Worm (Caenorhabditis elegans) whole organism, early embryonic: ENCODE data around the gene nipi-3.

Source experiments
- F13C5.2 ChIP-seq: sonication (generic microtip); optimal IDR thresholded peaks from 2 replicates; lab custom pipeline; 2017; ENCODE audit warnings: mild to moderate bottlenecking, missing genetic modification characterization, inconsistent platforms, missing compliant biosample characterization
- aly-1 ChIP-seq: sonication (generic microtip); optimal IDR thresholded peaks from 2 replicates; lab custom pipeline; 2016; ENCODE audit warnings: missing genetic modification characterization, missing compliant biosample characterization
- ama-1 ChIP-seq: fragments of 150-350 bp; optimal IDR thresholded peaks from 2 replicates; lab custom pipeline; 2014
- ceh-36 ChIP-seq: sonication (generic microtip); optimal IDR thresholded peaks from 2 replicates; lab custom pipeline; 2016; ENCODE audit warnings: missing genetic modification characterization, inconsistent platforms, missing compliant biosample characterization
- ets-7 ChIP-seq: sonication (generic microtip); optimal IDR thresholded peaks from 2 replicates; lab custom pipeline; 2016; ENCODE audit warnings: missing genotype, missing genetic modification characterization, missing compliant biosample characterization
- flt-1 ChIP-seq: fragments of 200-800 bp; sonication (Bioruptor generic); IDR thresholded peaks from 2 replicates; pipeline ENCODE4 v1.3.6; 2022; ENCODE audit warnings: missing genetic modification characterization, missing compliant biosample characterization
- hmbx-1 ChIP-seq: sonication (generic microtip); optimal IDR thresholded peaks from 2 replicates; lab custom pipeline; 2016; ENCODE audit warnings: mild to moderate bottlenecking, missing genetic modification characterization, missing compliant biosample characterization
- hmg-4 ChIP-seq: fragments of 200-800 bp; sonication (Bioruptor generic); optimal IDR thresholded peaks from 2 replicates; lab custom pipeline; 2018; ENCODE audit warnings: mild to moderate bottlenecking, missing genetic modification characterization, missing compliant biosample characterization
- scrt-1 ChIP-seq: fragments of 200-800 bp; sonication (Bioruptor generic); IDR thresholded peaks from 2 replicates; pipeline ENCODE4 v1.3.6; 2022; ENCODE audit warnings: missing genetic modification characterization, missing compliant biosample characterization
- tbx-37 ChIP-seq: fragments of 200-800 bp; sonication (Bioruptor generic); conservative IDR thresholded peaks from 2 replicates; pipeline ENCODE4 v1.3.6; 2022; ENCODE audit warnings: missing genetic modification reagents, missing genetic modification characterization, missing compliant biosample characterization

DNA sequence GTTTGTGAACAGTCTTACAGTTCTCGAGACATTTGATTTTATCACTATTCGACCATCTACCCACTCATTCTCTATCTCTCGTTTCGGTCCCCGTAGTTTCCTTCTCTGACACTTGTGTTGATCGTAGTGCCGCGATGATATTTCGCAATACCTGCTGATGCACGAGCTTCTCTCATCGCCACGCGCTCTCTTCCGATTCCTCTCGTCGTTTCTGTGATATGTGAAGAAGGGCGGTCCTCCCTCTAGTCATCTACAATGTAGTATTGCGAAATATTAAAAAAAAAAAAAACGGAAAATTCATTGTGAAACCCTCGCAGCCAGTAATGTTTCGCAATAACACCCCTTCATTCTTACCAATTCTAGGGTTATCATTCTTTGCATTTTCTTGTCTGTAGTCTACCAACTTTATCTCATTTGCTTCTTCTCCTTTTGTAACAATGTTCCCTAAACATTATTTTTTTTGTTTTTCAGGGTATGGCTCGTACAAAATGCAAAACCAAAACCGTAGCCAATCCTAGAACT, at the start of gene nipi-3:
- TF ChIP-seq ama-1 (lab: Kevin White, UChicago) = no peak
- no peak for TF ChIP-seq ets-7 (tag; lab: Kevin White, UChicago)
- TF ChIP-seq hmbx-1 (tag; lab: Kevin White, UChicago) = no peak
- no peak for TF ChIP-seq flt-1 (GFP tag; lab: Robert Waterston, UW)
- no peak for TF ChIP-seq ceh-36 (tag; lab: Kevin White, UChicago)
- TF ChIP-seq tbx-37 (GFP tag; lab: Robert Waterston, UW) = no peak
- no peak for TF ChIP-seq aly-1 (tag; lab: Kevin White, UChicago)
- TF ChIP-seq hmg-4 = no peak
- TF ChIP-seq F13C5.2 (tag; lab: Kevin White, UChicago) = no peak
- no peak for TF ChIP-seq scrt-1
